Worm (Caenorhabditis elegans) whole organism, young adult: ENCODE measurements around the gene acc-1.

Experiments
- B0019.2 ChIP-seq: fragments of 200-800 bp; sonication (Bioruptor generic); conservative IDR thresholded peaks from 2 replicates; pipeline ENCODE4 v1.3.6; 2022; ENCODE audit warnings: missing genetic modification reagents, missing genetic modification characterization, missing compliant biosample characterization
- B0261.1 ChIP-seq: sonication (generic microtip); optimal IDR thresholded peaks from 2 replicates; lab custom pipeline; 2016; ENCODE audit warnings: mild to moderate bottlenecking, missing genetic modification characterization, moderate library complexity, missing compliant biosample characterization
- B0336.3 ChIP-seq: fragments of 200-800 bp; sonication (Bioruptor generic); IDR thresholded peaks from 2 replicates; pipeline ENCODE4 v1.3.6; 2022; ENCODE audit warnings: missing genetic modification characterization, missing compliant biosample characterization
- C06A6.2 ChIP-seq: fragments of 200-800 bp; sonication (Bioruptor generic); conservative IDR thresholded peaks from 2 replicates; pipeline ENCODE4 v1.3.6; 2022; ENCODE audit warnings: missing genetic modification characterization, missing compliant biosample characterization
- C17E4.6 ChIP-seq: fragments of 200-800 bp; sonication (Bioruptor generic); IDR thresholded peaks from 2 replicates; pipeline ENCODE4 v1.3.6; 2022; ENCODE audit warnings: missing genetic modification reagents, missing genetic modification characterization, missing compliant biosample characterization
- D2030.7 ChIP-seq: fragments of 200-800 bp; sonication (Bioruptor generic); IDR thresholded peaks from 2 replicates; pipeline ENCODE4 v1.3.6; 2022; ENCODE audit warnings: missing genetic modification reagents, missing genetic modification characterization, missing compliant biosample characterization
- F10E7.11 ChIP-seq: sonication (generic microtip); optimal IDR thresholded peaks from 2 replicates; lab custom pipeline; 2017; ENCODE audit warnings: mild to moderate bottlenecking, missing genetic modification characterization, moderate library complexity, missing compliant biosample characterization
- F57A8.1 ChIP-seq: fragments of 200-800 bp; sonication (Bioruptor generic); optimal IDR thresholded peaks from 2 replicates; lab custom pipeline; 2018; ENCODE audit warnings: mild to moderate bottlenecking, missing genetic modification characterization, moderate library complexity, missing compliant biosample characterization
- Y53G8AR.9 ChIP-seq: fragments of 200-800 bp; sonication (Bioruptor generic); conservative IDR thresholded peaks from 2 replicates; pipeline ENCODE4 v1.3.6; 2022; ENCODE audit warnings: missing genetic modification reagents, missing genetic modification characterization, missing compliant biosample characterization
- Y67H2A.10 ChIP-seq: fragments of 200-800 bp; sonication (Bioruptor generic); conservative IDR thresholded peaks from 2 replicates; pipeline ENCODE4 v1.3.6; 2022; ENCODE audit warnings: missing genetic modification reagents, missing genetic modification characterization, missing compliant biosample characterization
- Y79H2A.3 ChIP-seq: fragments of 200-800 bp; sonication (Bioruptor generic); conservative IDR thresholded peaks from 2 replicates; pipeline ENCODE4 v1.3.6; 2022; ENCODE audit warnings: missing genetic modification reagents, missing genetic modification characterization, missing compliant biosample characterization
- ZK185.1 ChIP-seq: sonication (generic microtip); optimal IDR thresholded peaks from 2 replicates; lab custom pipeline; 2016; ENCODE audit warnings: mild to moderate bottlenecking, missing genetic modification characterization, missing compliant biosample characterization; ENCODE audit not compliant: poor library complexity, severe bottlenecking
- aptf-3 ChIP-seq: fragments of 200-800 bp; sonication (Bioruptor generic); IDR thresholded peaks from 2 replicates; pipeline ENCODE4 v1.3.6; 2022; ENCODE audit warnings: missing genetic modification characterization, missing compliant biosample characterization
- athp-1 ChIP-seq: sonication (generic microtip); optimal IDR thresholded peaks from 2 replicates; lab custom pipeline; 2017; ENCODE audit warnings: mild to moderate bottlenecking, missing genetic modification characterization, missing compliant biosample characterization
- cebp-2 ChIP-seq: fragments of 200-800 bp; sonication (Bioruptor generic); IDR thresholded peaks from 2 replicates; pipeline ENCODE4 v1.3.6; 2022; ENCODE audit warnings: missing genetic modification characterization, missing compliant biosample characterization
- ceh-27 ChIP-seq: fragments of 200-800 bp; sonication (Bioruptor generic); optimal IDR thresholded peaks from 2 replicates; lab custom pipeline; 2018; ENCODE audit warnings: mild to moderate bottlenecking, missing genetic modification characterization, moderate library complexity, missing compliant biosample characterization
- ceh-91 ChIP-seq: fragments of 200-800 bp; sonication (Bioruptor generic); IDR thresholded peaks from 2 replicates; pipeline ENCODE4 v1.3.6; 2022; ENCODE audit warnings: missing genetic modification reagents, missing genetic modification characterization, missing compliant biosample characterization
- chd-7 ChIP-seq: sonication (generic microtip); optimal IDR thresholded peaks from 2 replicates; lab custom pipeline; 2016; ENCODE audit warnings: mild to moderate bottlenecking, missing genetic modification characterization, moderate library complexity, missing compliant biosample characterization
- dox-1 ChIP-seq: fragments of 200-800 bp; sonication (Bioruptor generic); IDR thresholded peaks from 2 replicates; pipeline ENCODE4 v1.3.6; 2022; ENCODE audit warnings: missing genetic modification reagents, missing genetic modification characterization, missing compliant biosample characterization
- dpff-1 ChIP-seq: sonication (generic microtip); optimal IDR thresholded peaks from 2 replicates; lab custom pipeline; 2017; ENCODE audit warnings: mild to moderate bottlenecking, missing genetic modification characterization, missing compliant biosample characterization
- dpl-1 ChIP-seq: fragments of 150-350 bp; optimal IDR thresholded peaks from 2 replicates; lab custom pipeline; 2014; ENCODE audit warnings: missing biosample characterization, missing genetic modification reagents, missing genetic modification characterization
- egl-18 ChIP-seq: fragments of 200-800 bp; sonication (Bioruptor generic); IDR thresholded peaks from 2 replicates; pipeline ENCODE4 v1.3.6; 2022; ENCODE audit warnings: missing genetic modification reagents, missing genetic modification characterization, missing compliant biosample characterization
- egl-44 ChIP-seq: fragments of 200-800 bp; sonication (Bioruptor generic); IDR thresholded peaks from 2 replicates; pipeline ENCODE4 v1.3.6; 2022; ENCODE audit warnings: missing genetic modification reagents, missing genetic modification characterization, missing compliant biosample characterization
- him-1 ChIP-seq: sonication (generic microtip); optimal IDR thresholded peaks from 2 replicates; lab custom pipeline; 2016; ENCODE audit warnings: missing genotype, missing genetic modification reagents, missing genetic modification characterization, missing compliant biosample characterization
- lin-40 ChIP-seq: sonication (generic microtip); optimal IDR thresholded peaks from 2 replicates; lab custom pipeline; 2016; ENCODE audit warnings: missing genetic modification characterization, mild to moderate bottlenecking, missing compliant biosample characterization, missing genotype, missing genetic modification reagents
- lin-54 ChIP-seq: fragments of 200-800 bp; sonication (Bioruptor generic); optimal IDR thresholded peaks from 2 replicates; lab custom pipeline; 2018; ENCODE audit warnings: mild to moderate bottlenecking, missing genetic modification characterization, missing compliant biosample characterization
- lir-1 ChIP-seq: fragments of 200-800 bp; sonication (Bioruptor generic); conservative IDR thresholded peaks from 2 replicates; pipeline ENCODE4 v1.3.6; 2022; ENCODE audit warnings: missing genetic modification reagents, missing genetic modification characterization, missing compliant biosample characterization
- lsy-27 ChIP-seq: sonication (generic microtip); optimal IDR thresholded peaks from 2 replicates; lab custom pipeline; 2017; ENCODE audit warnings: missing genetic modification characterization, mild to moderate bottlenecking, missing compliant biosample characterization, antibody characterized with exemption, missing genotype, borderline replicate concordance; ENCODE audit not compliant: insufficient read depth
- mcd-1 ChIP-seq: fragments of 200-800 bp; sonication (Bioruptor generic); IDR thresholded peaks from 2 replicates; pipeline ENCODE4 v1.3.6; 2022; ENCODE audit warnings: missing genetic modification reagents, missing genetic modification characterization, missing compliant biosample characterization
- mes-4 ChIP-seq: sonication (generic microtip); optimal IDR thresholded peaks from 2 replicates; lab custom pipeline; 2016; ENCODE audit warnings: missing genotype, missing genetic modification characterization, missing compliant biosample characterization
- nfya-2 ChIP-seq: fragments of 200-800 bp; sonication (Bioruptor generic); IDR thresholded peaks from 2 replicates; pipeline ENCODE4 v1.3.6; 2022; ENCODE audit warnings: missing genetic modification reagents, missing genetic modification characterization, missing compliant biosample characterization
- rcor-1 ChIP-seq: fragments of 200-800 bp; sonication (Bioruptor generic); IDR thresholded peaks from 2 replicates; pipeline ENCODE4 v1.3.6; 2022; ENCODE audit warnings: missing genetic modification reagents, missing genetic modification characterization, missing compliant biosample characterization
- repo-1 ChIP-seq: sonication (generic microtip); optimal IDR thresholded peaks from 2 replicates; lab custom pipeline; 2017; ENCODE audit warnings: mild to moderate bottlenecking, missing genetic modification characterization, missing compliant biosample characterization
- rpc-1 ChIP-seq, 2 experiments: fragments of 150-350 bp in 1 of 2; sonication (generic microtip) in 1 of 2; optimal IDR thresholded peaks; 2 replicates each; lab custom pipeline; 2014 to 2018; ENCODE audit warnings: missing biosample characterization in 1 of 2, missing genetic modification characterization in 1 of 2, missing genetic modification reagents in 1 of 2, missing genotype in 1 of 2
- sdz-38 ChIP-seq: sonication (generic microtip); optimal IDR thresholded peaks from 2 replicates; lab custom pipeline; 2016; ENCODE audit warnings: missing genotype, missing genetic modification characterization, missing compliant biosample characterization
- sea-2 ChIP-seq: fragments of 200-800 bp; sonication (Bioruptor generic); IDR thresholded peaks from 2 replicates; pipeline ENCODE4 v1.3.6; 2022; ENCODE audit warnings: missing genetic modification characterization, missing compliant biosample characterization
- snpc-1.1 ChIP-seq: sonication (generic microtip); optimal IDR thresholded peaks from 2 replicates; lab custom pipeline; 2017; ENCODE audit warnings: missing genetic modification characterization, mild to moderate bottlenecking, missing compliant biosample characterization, antibody characterized with exemption, moderate library complexity, missing genotype, missing genetic modification reagents; ENCODE audit not compliant: insufficient read depth
- snpc-3.4 ChIP-seq: sonication (generic microtip); optimal IDR thresholded peaks from 2 replicates; lab custom pipeline; 2017; ENCODE audit warnings: missing genetic modification characterization, mild to moderate bottlenecking, missing compliant biosample characterization, antibody characterized with exemption, moderate library complexity, missing genotype, missing genetic modification reagents
- zfh-2 ChIP-seq: fragments of 200-800 bp; sonication (Bioruptor generic); conservative IDR thresholded peaks from 2 replicates; pipeline ENCODE4 v1.3.6; 2022; ENCODE audit warnings: missing genetic modification reagents, missing genetic modification characterization, missing compliant biosample characterization
- ztf-18 ChIP-seq: sonication (generic microtip); optimal IDR thresholded peaks from 2 replicates; lab custom pipeline; 2016; ENCODE audit warnings: missing genotype, mild to moderate bottlenecking, missing genetic modification characterization, missing compliant biosample characterization
- ztf-25 ChIP-seq: fragments of 200-800 bp; sonication (Bioruptor generic); IDR thresholded peaks from 2 replicates; pipeline ENCODE4 v1.3.6; 2022; ENCODE audit warnings: missing genetic modification reagents, missing genetic modification characterization, missing compliant biosample characterization
- ztf-26 ChIP-seq: sonication (generic microtip); optimal IDR thresholded peaks from 2 replicates; lab custom pipeline; 2017; ENCODE audit warnings: missing genetic modification characterization, missing compliant biosample characterization
- ztf-28 ChIP-seq: fragments of 200-800 bp; sonication (Bioruptor generic); IDR thresholded peaks from 2 replicates; pipeline ENCODE4 v1.3.6; 2022; ENCODE audit warnings: missing genetic modification reagents, missing genetic modification characterization, missing compliant biosample characterization

acc-1 gene

DNA sequence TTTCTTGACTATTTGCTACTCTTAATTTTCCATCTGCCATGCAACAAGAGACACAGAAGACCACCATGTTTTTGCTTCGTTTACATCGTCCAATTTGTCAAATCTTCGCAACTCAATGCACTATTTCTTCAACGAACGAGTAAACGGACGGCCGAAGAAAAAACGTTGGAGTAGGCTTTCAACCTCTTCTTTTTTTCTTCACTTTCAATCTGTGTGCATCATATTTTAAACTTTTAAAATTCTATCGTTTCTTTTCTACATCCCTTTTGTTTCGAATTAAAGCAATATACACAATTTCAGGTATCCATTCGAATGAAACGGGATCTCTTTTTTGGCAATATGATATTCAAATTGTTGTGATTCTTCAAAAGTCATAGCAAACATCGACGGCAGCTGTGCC, at the start of gene acc-1:
acc-1 (plus strand) TSS at position 301 of the 400 bp plus-strand sequence.
- no peak for TF ChIP-seq sdz-38 (tag; lab: Kevin White, UChicago)
- no peak for TF ChIP-seq aptf-3 (GFP tag; lab: Robert Waterston, UW)
- TF ChIP-seq C17E4.6 (GFP tag; lab: Robert Waterston, UW) = no peak
- TF ChIP-seq him-1 (tag; lab: Kevin White, UChicago) = no peak
- no peak for TF ChIP-seq B0019.2 (GFP tag; lab: Robert Waterston, UW)
- TF ChIP-seq Y53G8AR.9 (GFP tag; lab: Robert Waterston, UW) = no peak
- TF ChIP-seq snpc-3.4 = no peak
- TF ChIP-seq D2030.7 (GFP tag; lab: Robert Waterston, UW) = no peak
- no peak for TF ChIP-seq dpff-1 (tag; lab: Kevin White, UChicago)
- no peak for TF ChIP-seq athp-1 (tag; lab: Kevin White, UChicago)
- TF ChIP-seq mcd-1 (GFP tag; lab: Robert Waterston, UW) = no peak
- no peak for TF ChIP-seq rcor-1 (GFP tag; lab: Robert Waterston, UW)
- no peak for TF ChIP-seq egl-18 (GFP tag; lab: Robert Waterston, UW)
- TF ChIP-seq dpl-1 = no peak
- no peak for TF ChIP-seq ceh-27 (GFP tag; lab: Kevin White, UChicago)
- no peak for TF ChIP-seq cebp-2 (GFP tag; lab: Robert Waterston, UW)
- no peak for TF ChIP-seq ztf-26 (tag; lab: Kevin White, UChicago)
- TF ChIP-seq lsy-27 (tag; lab: Kevin White, UChicago) = no peak

DNA sequence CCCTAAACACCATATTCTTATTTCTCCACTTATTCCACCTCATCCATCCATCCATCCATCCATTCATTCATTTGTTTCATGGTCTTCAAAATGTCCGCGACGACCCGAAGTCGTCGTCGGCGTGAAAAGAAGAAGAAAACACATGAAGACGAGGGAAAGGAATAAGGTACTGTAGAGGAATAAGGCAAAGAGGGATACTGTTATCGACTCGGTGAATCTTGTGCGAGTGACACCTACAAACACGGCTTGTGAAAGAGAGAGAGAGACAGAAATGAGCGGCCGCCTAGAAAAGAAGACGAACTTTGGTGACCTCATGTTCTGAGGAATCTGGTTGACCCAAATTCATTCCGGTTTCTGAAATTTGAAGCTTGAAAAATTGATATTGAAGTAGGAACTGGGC, 48.8 kb upstream of the acc-1 start:
- TF ChIP-seq B0336.3 (GFP tag; lab: Robert Waterston, UW) (no peak), chd-7 (no peak)

DNA sequence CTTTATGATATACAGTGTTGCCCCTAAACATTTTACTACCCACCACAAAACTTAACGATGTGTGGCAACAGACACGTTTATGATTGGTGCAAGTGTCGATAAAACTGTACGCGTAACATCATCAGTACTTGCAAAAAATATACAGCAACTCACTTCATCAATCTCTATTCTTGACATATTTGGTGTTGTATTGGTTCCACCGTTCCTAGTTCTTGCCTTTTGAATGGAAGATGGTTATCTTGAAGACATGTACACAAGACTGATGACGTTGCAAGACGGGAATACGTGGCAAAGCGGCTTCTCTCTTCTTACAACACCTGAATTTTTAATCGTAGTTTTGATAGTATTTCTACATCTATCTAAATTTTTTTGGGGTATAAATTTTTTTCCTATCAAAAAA, 46.9 kb upstream of the acc-1 start:
- TF ChIP-seq mcd-1 (GFP tag; lab: Robert Waterston, UW) = no peak
- no peak for TF ChIP-seq lin-54 (GFP tag; lab: Kevin White, UChicago)
- no peak for TF ChIP-seq nfya-2 (GFP tag; lab: Robert Waterston, UW)
- no peak for TF ChIP-seq F57A8.1 (GFP tag; lab: Kevin White, UChicago)
- TF ChIP-seq ztf-25 (GFP tag; lab: Robert Waterston, UW) = no peak
- no peak for TF ChIP-seq zfh-2 (GFP tag; lab: Robert Waterston, UW)
- no peak for TF ChIP-seq C17E4.6 (GFP tag; lab: Robert Waterston, UW)
- no peak for TF ChIP-seq egl-18 (GFP tag; lab: Robert Waterston, UW)
- TF ChIP-seq ztf-18 = no peak
- TF ChIP-seq lin-40 (tag; lab: Kevin White, UChicago) = no peak
- TF ChIP-seq Y67H2A.10 = no peak
- TF ChIP-seq egl-44 = no peak

DNA sequence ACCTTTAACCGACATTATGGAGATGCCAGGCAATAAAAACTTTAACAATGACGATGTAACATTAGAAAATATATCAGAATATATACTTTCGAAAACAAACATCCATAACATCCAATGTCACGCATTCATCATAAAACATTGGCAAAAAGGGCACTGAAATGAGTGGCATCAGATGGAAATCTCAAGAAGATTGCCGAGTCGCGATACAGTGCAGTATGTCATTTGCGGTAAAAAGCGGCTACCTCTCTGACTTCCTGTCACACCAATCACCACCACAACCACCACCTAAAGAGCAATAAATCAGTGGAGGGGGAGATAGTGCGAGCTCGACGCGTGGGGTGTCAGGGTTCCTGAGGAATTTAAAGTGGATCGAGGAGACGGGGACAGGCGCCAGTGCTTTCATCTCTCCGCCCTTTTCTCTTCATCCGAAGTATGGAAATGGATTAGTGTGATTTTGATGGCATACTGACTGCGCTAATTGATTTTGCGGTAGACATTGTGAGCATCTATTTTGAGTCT, 44.7 kb upstream of the acc-1 start:
- TF ChIP-seq D2030.7 (GFP tag; lab: Robert Waterston, UW) (no peak), Y79H2A.3 (no peak), snpc-1.1 (no peak), F10E7.11 (no peak), C06A6.2 (GFP tag; lab: Robert Waterston, UW) (no peak), sea-2 (GFP tag; lab: Robert Waterston, UW) (no peak), ztf-28 (GFP tag; lab: Robert Waterston, UW) (no peak), mes-4 (tag; lab: Kevin White, UChicago) (no peak), ZK185.1 (tag; lab: Kevin White, UChicago) (no peak), rpc-1 (optimal IDR thresholded peaks at IDR 0.05; lab: Kevin White, UChicago) (no peak), rpc-1 (tag; optimal IDR thresholded peaks at IDR 0.05; lab: Kevin White, UChicago) (no peak), B0261.1 (no peak), Y53G8AR.9 (GFP tag; lab: Robert Waterston, UW) (no peak), dpff-1 (tag; lab: Kevin White, UChicago) (no peak), zfh-2 (GFP tag; lab: Robert Waterston, UW) (no peak), ceh-91 (GFP tag; lab: Robert Waterston, UW) (no peak), dox-1 (no peak), lir-1 (no peak), repo-1 (no peak), him-1 (tag; lab: Kevin White, UChicago) (no peak)
